Worm (Caenorhabditis elegans) whole organism, late embryonic: ENCODE data around the gene ddx-15.

Source experiments
- C08G9.2 ChIP-seq: sonication (generic microtip); optimal IDR thresholded peaks from 2 replicates; lab custom pipeline; 2016; ENCODE audit warnings: mild to moderate bottlenecking, missing genetic modification characterization, moderate library complexity, missing compliant biosample characterization
- F13H6.1 ChIP-seq: sonication (generic microtip); optimal IDR thresholded peaks from 2 replicates; lab custom pipeline; 2016; ENCODE audit warnings: missing genetic modification characterization, missing compliant biosample characterization
- T23F11.4 ChIP-seq: fragments of 200-800 bp; sonication (Bioruptor generic); optimal IDR thresholded peaks from 2 replicates; lab custom pipeline; 2018; ENCODE audit warnings: mild to moderate bottlenecking, missing genetic modification characterization, missing compliant biosample characterization
- ama-1 ChIP-seq: fragments of 150-350 bp; optimal IDR thresholded peaks from 2 replicates; lab custom pipeline; 2014
- ceh-14 ChIP-seq: sonication (generic microtip); optimal IDR thresholded peaks from 2 replicates; lab custom pipeline; 2016; ENCODE audit warnings: missing genotype, missing genetic modification characterization, missing compliant biosample characterization
- ceh-18 ChIP-seq: sonication (generic microtip); optimal IDR thresholded peaks from 2 replicates; lab custom pipeline; 2016; ENCODE audit warnings: missing genetic modification characterization, missing compliant biosample characterization
- ceh-19 ChIP-seq: fragments of 200-800 bp; sonication (Bioruptor generic); optimal IDR thresholded peaks from 2 replicates; lab custom pipeline; 2018; ENCODE audit warnings: mild to moderate bottlenecking, missing genetic modification characterization, missing compliant biosample characterization
- ceh-2 ChIP-seq: sonication (generic microtip); optimal IDR thresholded peaks from 2 replicates; lab custom pipeline; 2016; ENCODE audit warnings: missing genotype, missing genetic modification characterization, missing compliant biosample characterization
- ceh-22 ChIP-seq: sonication (generic microtip); optimal IDR thresholded peaks from 2 replicates; lab custom pipeline; 2017; ENCODE audit warnings: missing biosample characterization, missing genetic modification characterization
- ceh-24 ChIP-seq: sonication (generic microtip); optimal IDR thresholded peaks from 2 replicates; lab custom pipeline; 2016; ENCODE audit warnings: mild to moderate bottlenecking, missing genetic modification characterization, missing compliant biosample characterization
- ceh-31 ChIP-seq: sonication (generic microtip); optimal IDR thresholded peaks from 2 replicates; lab custom pipeline; 2016; ENCODE audit warnings: missing genetic modification characterization, missing compliant biosample characterization
- ceh-34 ChIP-seq: sonication (generic microtip); optimal IDR thresholded peaks from 2 replicates; lab custom pipeline; 2016; ENCODE audit warnings: mild to moderate bottlenecking, missing genetic modification characterization, missing compliant biosample characterization
- ceh-48 ChIP-seq: sonication (generic microtip); optimal IDR thresholded peaks from 2 replicates; lab custom pipeline; 2016; ENCODE audit warnings: missing genetic modification characterization, inconsistent platforms, missing compliant biosample characterization
- che-1 ChIP-seq: sonication (generic microtip); optimal IDR thresholded peaks from 2 replicates; lab custom pipeline; 2016; ENCODE audit warnings: mild to moderate bottlenecking, missing genetic modification characterization, missing compliant biosample characterization
- dmd-4 ChIP-seq: sonication (generic microtip); optimal IDR thresholded peaks from 2 replicates; lab custom pipeline; 2016; ENCODE audit warnings: borderline replicate concordance, missing genetic modification characterization, missing compliant biosample characterization
- dve-1 ChIP-seq: sonication (generic microtip); optimal IDR thresholded peaks from 2 replicates; lab custom pipeline; 2017; ENCODE audit warnings: antibody characterized with exemption, mild to moderate bottlenecking, missing genetic modification characterization, missing compliant biosample characterization
- elt-2 ChIP-seq: sonication (generic microtip); optimal IDR thresholded peaks from 2 replicates; lab custom pipeline; 2016; ENCODE audit warnings: missing genetic modification reagents, missing genetic modification characterization, missing compliant biosample characterization
- ets-4 ChIP-seq: sonication (generic microtip); optimal IDR thresholded peaks from 2 replicates; lab custom pipeline; 2016; ENCODE audit warnings: missing genetic modification characterization, missing compliant biosample characterization
- fax-1 ChIP-seq: sonication (generic microtip); optimal IDR thresholded peaks from 2 replicates; lab custom pipeline; 2016; ENCODE audit warnings: missing genotype, missing genetic modification characterization, missing compliant biosample characterization
- fkh-6 ChIP-seq: sonication (generic microtip); optimal IDR thresholded peaks from 2 replicates; lab custom pipeline; 2016; ENCODE audit warnings: missing genetic modification characterization, missing compliant biosample characterization
- gmeb-2 ChIP-seq: sonication (generic microtip); optimal IDR thresholded peaks from 2 replicates; lab custom pipeline; 2016; ENCODE audit warnings: missing genetic modification characterization, inconsistent platforms, missing compliant biosample characterization
- hlh-15 ChIP-seq: sonication (generic microtip); optimal IDR thresholded peaks from 2 replicates; lab custom pipeline; 2016; ENCODE audit warnings: missing genetic modification characterization, missing compliant biosample characterization
- hlh-30 ChIP-seq: sonication (generic microtip); optimal IDR thresholded peaks from 2 replicates; lab custom pipeline; 2017; ENCODE audit warnings: antibody characterized with exemption, missing genetic modification characterization, missing compliant biosample characterization; ENCODE audit not compliant: insufficient read depth
- hlh-6 ChIP-seq: sonication (generic microtip); optimal IDR thresholded peaks from 2 replicates; lab custom pipeline; 2016; ENCODE audit warnings: missing genotype, missing genetic modification characterization, missing compliant biosample characterization
- hlh-8 ChIP-seq: sonication (generic microtip); optimal IDR thresholded peaks from 2 replicates; lab custom pipeline; 2016; ENCODE audit warnings: missing genotype, missing genetic modification characterization, missing compliant biosample characterization
- mec-3 ChIP-seq: sonication (generic microtip); optimal IDR thresholded peaks from 2 replicates; lab custom pipeline; 2016; ENCODE audit warnings: borderline replicate concordance, missing genetic modification characterization, missing compliant biosample characterization
- nfya-1 ChIP-seq: sonication (generic microtip); optimal IDR thresholded peaks from 2 replicates; lab custom pipeline; 2017; ENCODE audit warnings: missing genetic modification characterization, mild to moderate bottlenecking, missing compliant biosample characterization, antibody characterized with exemption, moderate library complexity
- npax-4 ChIP-seq: sonication (generic microtip); optimal IDR thresholded peaks from 2 replicates; lab custom pipeline; 2016; ENCODE audit warnings: missing genetic modification characterization, missing compliant biosample characterization
- pag-3 ChIP-seq: sonication (generic microtip); optimal IDR thresholded peaks from 2 replicates; lab custom pipeline; 2016; ENCODE audit warnings: missing compliant biosample characterization, missing genetic modification characterization, borderline replicate concordance
- pat-9 ChIP-seq: fragments of 200-800 bp; sonication (Bioruptor generic); optimal IDR thresholded peaks from 2 replicates; lab custom pipeline; 2018; ENCODE audit warnings: mild to moderate bottlenecking, missing genetic modification characterization, moderate library complexity, missing compliant biosample characterization
- pax-1 ChIP-seq: fragments of 150-350 bp; optimal IDR thresholded peaks from 2 replicates; lab custom pipeline; 2014; ENCODE audit warnings: missing biosample characterization, missing genetic modification characterization
- pha-2 ChIP-seq: sonication (generic microtip); optimal IDR thresholded peaks from 2 replicates; lab custom pipeline; 2017; ENCODE audit warnings: mild to moderate bottlenecking, missing genetic modification characterization, missing compliant biosample characterization
- ref-2 ChIP-seq: sonication (generic microtip); optimal IDR thresholded peaks from 2 replicates; lab custom pipeline; 2016; ENCODE audit warnings: missing genetic modification characterization, missing compliant biosample characterization
- rnt-1 ChIP-seq: sonication (generic microtip); optimal IDR thresholded peaks from 2 replicates; lab custom pipeline; 2016; ENCODE audit warnings: missing genetic modification characterization, missing compliant biosample characterization
- sdc-2 ChIP-seq: sonication (generic microtip); optimal IDR thresholded peaks from 2 replicates; lab custom pipeline; 2016; ENCODE audit warnings: missing genotype, missing genetic modification characterization, missing compliant biosample characterization
- sox-2 ChIP-seq: fragments of 200-800 bp; sonication (Bioruptor generic); IDR thresholded peaks from 2 replicates; pipeline ENCODE4 v1.3.6; 2022; ENCODE audit warnings: missing genetic modification reagents, missing genetic modification characterization, missing compliant biosample characterization
- syd-9 ChIP-seq: sonication (generic microtip); optimal IDR thresholded peaks from 2 replicates; lab custom pipeline; 2016; ENCODE audit warnings: mild to moderate bottlenecking, missing genetic modification characterization, moderate library complexity, missing compliant biosample characterization
- tbx-2 ChIP-seq: sonication (generic microtip); optimal IDR thresholded peaks from 2 replicates; lab custom pipeline; 2016; ENCODE audit warnings: missing genetic modification characterization, missing compliant biosample characterization
- tbx-7 ChIP-seq: sonication (generic microtip); optimal IDR thresholded peaks from 2 replicates; lab custom pipeline; 2016; ENCODE audit warnings: missing genotype, missing genetic modification characterization, missing compliant biosample characterization
- unc-3 ChIP-seq, 2 experiments: fragments of 200-800 bp in 1 of 2; sonication (Bioruptor generic) in 1 of 2; sonication (generic microtip) in 1 of 2; conservative IDR thresholded peaks in 1 of 2; optimal IDR thresholded peaks in 1 of 2; 2 replicates each; pipeline versions ENCODE4 v1.3.6 to Lab custom; 2016 to 2022; ENCODE audit warnings: missing compliant biosample characterization in 2 of 2, missing genetic modification characterization in 2 of 2, missing genetic modification reagents in 1 of 2
- unc-42 ChIP-seq: sonication (generic microtip); optimal IDR thresholded peaks from 2 replicates; lab custom pipeline; 2016; ENCODE audit warnings: missing genotype, missing genetic modification characterization, missing compliant biosample characterization
- unc-86 ChIP-seq: sonication (generic microtip); optimal IDR thresholded peaks from 2 replicates; lab custom pipeline; 2016; ENCODE audit warnings: missing genetic modification characterization, missing compliant biosample characterization
- zip-5 ChIP-seq: sonication (generic microtip); optimal IDR thresholded peaks from 2 replicates; lab custom pipeline; 2016; ENCODE audit warnings: missing genetic modification characterization, missing compliant biosample characterization

ddx-15 gene

DNA sequence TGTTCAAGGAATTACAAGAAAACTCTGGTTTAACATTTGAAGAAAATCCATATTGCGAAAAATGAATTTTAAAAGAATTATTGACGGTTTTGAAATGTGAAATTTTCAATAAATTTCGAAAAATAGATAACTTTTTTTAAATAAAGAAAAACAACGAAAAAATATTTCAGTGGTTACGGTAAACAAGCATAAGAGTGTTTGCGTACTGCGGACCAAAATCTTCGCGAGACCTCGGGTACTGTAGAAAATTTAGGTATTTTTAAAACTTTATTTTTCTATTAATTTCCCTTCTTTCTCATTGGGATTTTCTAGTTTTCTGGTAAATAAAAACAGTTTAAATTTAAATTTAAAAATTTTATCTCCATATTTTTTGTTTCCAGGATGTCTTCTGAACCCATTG, 12.6 kb upstream of the ddx-15 start, which contains the start of gene xnd-1:
Gene xnd-1 (plus strand): TSS at position 381 of the 400 bp plus-strand sequence.
- TF ChIP-seq zip-5 (tag; lab: Kevin White, UChicago): no peak
- no peak for TF ChIP-seq ceh-22 (tag; lab: Kevin White, UChicago)
- TF ChIP-seq unc-3 (GFP tag; conservative IDR thresholded peaks at IDR 0.05; lab: Robert Waterston, UW): no peak
- no peak for TF ChIP-seq unc-3 (tag; optimal IDR thresholded peaks at IDR 0.05; lab: Kevin White, UChicago)
- no peak for TF ChIP-seq unc-86
- TF ChIP-seq ceh-24: no peak
- no peak for TF ChIP-seq syd-9 (tag; lab: Kevin White, UChicago)
- TF ChIP-seq mec-3: no peak
- no peak for TF ChIP-seq gmeb-2 (tag; lab: Kevin White, UChicago)
- TF ChIP-seq ceh-18 (tag; lab: Kevin White, UChicago): no peak
- TF ChIP-seq rnt-1 (tag; lab: Kevin White, UChicago): no peak
- TF ChIP-seq pag-3 (tag; lab: Kevin White, UChicago): no peak
- no peak for TF ChIP-seq dmd-4 (tag; lab: Kevin White, UChicago)
- no peak for TF ChIP-seq pha-2 (tag; lab: Kevin White, UChicago)

ce11 chrIII:5603439-5603986, 12.0 kb upstream of the ddx-15 start, which contains the start of gene madf-11:
TSS of gene madf-11 (minus strand) at chrIII:5603489.
- TF ChIP-seq pax-1 (tag; lab: Kevin White, UChicago) (peak; percentile 3), tbx-2 (peak; percentile 84), hlh-15 (no peak), hlh-8 (tag; lab: Kevin White, UChicago) (peak; percentile 67), unc-3 (GFP tag; conservative IDR thresholded peaks at IDR 0.05; lab: Robert Waterston, UW) (no peak), unc-3 (tag; optimal IDR thresholded peaks at IDR 0.05; lab: Kevin White, UChicago) (no peak), ceh-2 (tag; lab: Kevin White, UChicago) (peak; percentile 82), dmd-4 (tag; lab: Kevin White, UChicago) (peak; percentile 49), ceh-14 (tag; lab: Kevin White, UChicago) (peak; percentile 46), ceh-48 (peak; percentile 64), ref-2 (tag; lab: Kevin White, UChicago) (peak; percentile 65), ceh-34 (tag; lab: Kevin White, UChicago) (peak; percentile 26), dve-1 (tag; lab: Kevin White, UChicago) (no peak), ceh-18 (tag; lab: Kevin White, UChicago) (peak; percentile 26), fkh-6 (tag; lab: Kevin White, UChicago) (peak; percentile 21), unc-86 (no peak), hlh-6 (tag; lab: Kevin White, UChicago) (peak; percentile 49), rnt-1 (tag; lab: Kevin White, UChicago) (peak; percentile 74), npax-4 (no peak), pat-9 (tag; lab: Kevin White, UChicago) (no peak), nfya-1 (tag; lab: Kevin White, UChicago) (peak; percentile 46), pha-2 (tag; lab: Kevin White, UChicago) (peak; percentile 21), fax-1 (tag; lab: Kevin White, UChicago) (peak; percentile 37), elt-2 (tag; lab: Kevin White, UChicago) (peak; percentile 36), sdc-2 (peak; percentile 17), syd-9 (tag; lab: Kevin White, UChicago) (peak; percentile 34), ceh-19 (GFP tag; lab: Kevin White, UChicago) (peak; percentile 29), T23F11.4 (no peak), mec-3 (peak; percentile 82), C08G9.2 (tag; lab: Kevin White, UChicago) (peak; percentile 88), unc-42 (peak; percentile 67), zip-5 (tag; lab: Kevin White, UChicago) (peak; percentile 27), F13H6.1 (tag; lab: Kevin White, UChicago) (peak; percentile 18), sox-2 (no peak), hlh-30 (tag; lab: Kevin White, UChicago) (no peak), tbx-7 (peak; percentile 70), che-1 (tag; lab: Kevin White, UChicago) (no peak), ama-1 (lab: Kevin White, UChicago) (no peak), ets-4 (tag; lab: Kevin White, UChicago) (peak; percentile 98), ceh-31 (peak; percentile 94)
